Fruit fly (Drosophila melanogaster) whole organism, embryonic: ENCODE measurements around the gene ebd1.

Experiments
- Abd-B ChIP-seq: fragments of 200-800 bp; sonication (Bioruptor generic); optimal IDR thresholded peaks from 2 replicates; lab custom pipeline; 2018; ENCODE audit warnings: missing biosample characterization, mild to moderate bottlenecking, missing genetic modification characterization, moderate library complexity
- Bgb ChIP-seq: fragments of 200-800 bp; sonication (Bioruptor generic); IDR thresholded peaks from 2 replicates; pipeline ENCODE4 v1.3.6; 2022; ENCODE audit warnings: missing biosample characterization, missing genetic modification characterization; ENCODE audit not compliant: partially characterized antibody
- CG10274 ChIP-seq: fragments of 200-800 bp; sonication (Bioruptor generic); optimal IDR thresholded peaks from 3 replicates; lab custom pipeline; 2017; ENCODE audit warnings: missing biosample characterization, mild to moderate bottlenecking, missing genetic modification characterization
- CG12299 ChIP-seq: fragments of 200-800 bp; sonication (Bioruptor generic); optimal IDR thresholded peaks from 2 replicates; lab custom pipeline; 2018; ENCODE audit warnings: missing biosample characterization, mild to moderate bottlenecking, missing genetic modification characterization
- CG13894 ChIP-seq: fragments of 200-800 bp; sonication (Bioruptor generic); optimal IDR thresholded peaks from 3 replicates; lab custom pipeline; 2018; ENCODE audit warnings: missing biosample characterization, mild to moderate bottlenecking, missing genetic modification characterization, moderate library complexity
- CG15073 ChIP-seq: fragments of 200-800 bp; sonication (Bioruptor generic); optimal IDR thresholded peaks from 2 replicates; lab custom pipeline; 2016; ENCODE audit warnings: missing biosample characterization, missing genetic modification characterization
- CG1602 ChIP-seq: fragments of 200-800 bp; sonication (Bioruptor generic); optimal IDR thresholded peaks from 3 replicates; lab custom pipeline; 2016; ENCODE audit warnings: missing biosample characterization, missing genetic modification characterization
- CG18011 ChIP-seq: fragments of 200-800 bp; sonication (Bioruptor generic); optimal IDR thresholded peaks from 2 replicates; lab custom pipeline; 2017; ENCODE audit warnings: missing biosample characterization, missing genetic modification characterization, mild to moderate bottlenecking, moderate library complexity, missing genotype
- CG31224 ChIP-seq: fragments of 200-800 bp; sonication (Bioruptor generic); IDR thresholded peaks from 2 replicates; pipeline ENCODE4 v1.3.6; 2022; ENCODE audit warnings: missing biosample characterization, missing genetic modification characterization
- CG32772 ChIP-seq: fragments of 200-800 bp; sonication (Bioruptor generic); IDR thresholded peaks from 2 replicates; pipeline ENCODE4 v1.3.6; 2022; ENCODE audit warnings: missing biosample characterization, missing genetic modification characterization
- CG34422 ChIP-seq: fragments of 200-800 bp; sonication (Bioruptor generic); IDR thresholded peaks from 3 replicates; pipeline ENCODE4 v1.3.6; 2022; ENCODE audit warnings: missing biosample characterization, missing genetic modification characterization
- CG42726 ChIP-seq: fragments of 200-800 bp; sonication (Bioruptor generic); IDR thresholded peaks from 2 replicates; pipeline ENCODE4 v1.3.6; 2022; ENCODE audit warnings: missing biosample characterization, missing genetic modification characterization; ENCODE audit not compliant: partially characterized antibody
- CG7839 ChIP-seq: fragments of 200-800 bp; sonication (Bioruptor generic); optimal IDR thresholded peaks from 3 replicates; lab custom pipeline; 2018; ENCODE audit warnings: missing biosample characterization, mild to moderate bottlenecking, missing genetic modification characterization, moderate library complexity
- CG7963 ChIP-seq: fragments of 200-800 bp; sonication (Bioruptor generic); IDR thresholded peaks from 3 replicates; pipeline ENCODE4 v1.3.6; 2022; ENCODE audit warnings: missing biosample characterization, missing genetic modification characterization; ENCODE audit not compliant: partially characterized antibody
- CG8388 ChIP-seq: fragments of 200-800 bp; sonication (Bioruptor generic); optimal IDR thresholded peaks from 2 replicates; lab custom pipeline; 2019; ENCODE audit warnings: missing biosample characterization, mild to moderate bottlenecking, missing genetic modification characterization, moderate library complexity
- CG8944 ChIP-seq: fragments of 200-800 bp; sonication (Bioruptor generic); optimal IDR thresholded peaks from 3 replicates; lab custom pipeline; 2016; ENCODE audit warnings: missing biosample characterization, missing genetic modification characterization
- CG9932 ChIP-seq: fragments of 200-800 bp; sonication (Bioruptor generic); IDR thresholded peaks from 2 replicates; pipeline ENCODE4 v1.3.6; 2022; ENCODE audit warnings: missing biosample characterization, missing genetic modification characterization
- CkIIα-i1 ChIP-seq: fragments of 200-800 bp; sonication (Bioruptor generic); IDR thresholded peaks from 2 replicates; pipeline ENCODE4 v1.3.6; 2022; ENCODE audit warnings: missing biosample characterization, missing genetic modification characterization
- D ChIP-seq, 2 experiments: fragments of 200-800 bp in 1 of 2; fragments of >200 bp in 1 of 2; sonication (Bioruptor generic) in 1 of 2; optimal IDR thresholded peaks; 2 replicates in 1 of 2; 3 replicates in 1 of 2; lab custom pipeline; 2017; ENCODE audit warnings: mild to moderate bottlenecking in 1 of 2, missing biosample characterization in 1 of 2, missing genetic modification characterization in 1 of 2, missing genetic modification reagents in 1 of 2
- Ets65A ChIP-seq: fragments of 200-800 bp; sonication (Bioruptor generic); peaks from one replicate; lab custom pipeline; 2016; ENCODE audit warnings: missing biosample characterization, missing genetic modification characterization
- HLH4C ChIP-seq: fragments of 200-800 bp; sonication (Bioruptor generic); IDR thresholded peaks from 3 replicates; pipeline ENCODE4 v1.3.6; 2022; ENCODE audit warnings: missing biosample characterization, missing genetic modification characterization; ENCODE audit not compliant: partially characterized antibody
- Hr51 ChIP-seq, 2 experiments: fragments of 200-800 bp; sonication (Bioruptor generic); optimal IDR thresholded peaks; 2 replicates in 1 of 2; 3 replicates in 1 of 2; lab custom pipeline; 2016 to 2018; ENCODE audit warnings: missing biosample characterization in 2 of 2, missing genetic modification characterization in 2 of 2, mild to moderate bottlenecking in 1 of 2, moderate library complexity in 1 of 2
- Lpt ChIP-seq: fragments of >200 bp; optimal IDR thresholded peaks from 2 replicates; lab custom pipeline; 2018; ENCODE audit warnings: missing biosample characterization, missing genetic modification characterization
- Mad ChIP-seq: fragments of 200-800 bp; sonication (Bioruptor generic); optimal IDR thresholded peaks from 2 replicates; lab custom pipeline; 2016; ENCODE audit warnings: missing biosample characterization, missing genetic modification characterization
- NFAT ChIP-seq: fragments of 200-800 bp; sonication (Bioruptor generic); IDR thresholded peaks from 2 replicates; pipeline ENCODE4 v1.3.6; 2022; ENCODE audit warnings: missing biosample characterization, missing genetic modification characterization
- Nf-YA ChIP-seq: fragments of 200-800 bp; sonication (Bioruptor generic); IDR thresholded peaks from 2 replicates; pipeline ENCODE4 v1.3.6; 2022; ENCODE audit warnings: missing biosample characterization, missing genetic modification characterization
- Opbp ChIP-seq: fragments of 200-800 bp; sonication (Bioruptor generic); IDR thresholded peaks from 3 replicates; pipeline ENCODE4 v1.3.6; 2022; ENCODE audit warnings: missing biosample characterization, missing genetic modification characterization; ENCODE audit not compliant: partially characterized antibody
- ato ChIP-seq: fragments of 200-800 bp; sonication (Bioruptor generic); IDR thresholded peaks from 2 replicates; pipeline ENCODE4 v1.3.6; 2022; ENCODE audit warnings: missing biosample characterization, missing genetic modification characterization; ENCODE audit not compliant: partially characterized antibody
- br ChIP-seq: fragments of >200 bp; optimal IDR thresholded peaks from 2 replicates; lab custom pipeline; 2017
- bsh ChIP-seq, 2 experiments: fragments of 200-800 bp; sonication (Bioruptor generic); optimal IDR thresholded peaks; 2 replicates each; lab custom pipeline; 2017 to 2018; ENCODE audit warnings: mild to moderate bottlenecking in 2 of 2, missing biosample characterization in 2 of 2, missing genetic modification characterization in 2 of 2, moderate library complexity in 1 of 2
- cato ChIP-seq: fragments of 200-800 bp; sonication (Bioruptor generic); optimal IDR thresholded peaks from 2 replicates; lab custom pipeline; 2016; ENCODE audit warnings: missing biosample characterization, missing genetic modification characterization, borderline replicate concordance
- cg ChIP-seq: fragments of 200-800 bp; sonication (Bioruptor generic); optimal IDR thresholded peaks from 3 replicates; lab custom pipeline; 2019; ENCODE audit warnings: missing biosample characterization, mild to moderate bottlenecking, missing genetic modification characterization, moderate library complexity
- chn ChIP-seq: fragments of 200-800 bp; sonication (Bioruptor generic); optimal IDR thresholded peaks from 2 replicates; lab custom pipeline; 2016; ENCODE audit warnings: missing biosample characterization, missing genetic modification characterization
- croc ChIP-seq: fragments of 200-800 bp; sonication (Bioruptor generic); conservative IDR thresholded peaks from 3 replicates; pipeline ENCODE4 v1.3.6; 2022; ENCODE audit warnings: missing biosample characterization, missing genetic modification characterization
- cwo ChIP-seq: fragments of 200-800 bp; sonication (Bioruptor generic); optimal IDR thresholded peaks from 3 replicates; lab custom pipeline; 2017; ENCODE audit warnings: missing biosample characterization, missing genetic modification characterization, mild to moderate bottlenecking, moderate library complexity, missing genetic modification reagents
- ems ChIP-seq: fragments of 200-800 bp; sonication (Bioruptor generic); optimal IDR thresholded peaks from 3 replicates; lab custom pipeline; 2016; ENCODE audit warnings: missing biosample characterization, missing genetic modification characterization
- exex ChIP-seq: fragments of 200-800 bp; sonication (Bioruptor generic); optimal IDR thresholded peaks from 4 replicates; lab custom pipeline; 2018; ENCODE audit warnings: missing biosample characterization, mild to moderate bottlenecking, missing genetic modification characterization, moderate library complexity
- fd102C ChIP-seq: fragments of 200-800 bp; sonication (Bioruptor generic); optimal IDR thresholded peaks from 2 replicates; lab custom pipeline; 2018; ENCODE audit warnings: missing biosample characterization, mild to moderate bottlenecking, missing genetic modification characterization, moderate library complexity
- gsb-n ChIP-seq: fragments of 200-800 bp; sonication (Bioruptor generic); optimal IDR thresholded peaks from 3 replicates; lab custom pipeline; 2018; ENCODE audit warnings: missing biosample characterization, mild to moderate bottlenecking, missing genetic modification characterization
- insv ChIP-seq, 2 experiments: fragments of 200-800 bp; sonication (Bioruptor generic); optimal IDR thresholded peaks; 3 replicates each; lab custom pipeline; 2016 to 2018; ENCODE audit warnings: missing biosample characterization in 2 of 2, missing genetic modification characterization in 2 of 2
- jing ChIP-seq: fragments of 200-800 bp; sonication (Bioruptor generic); optimal IDR thresholded peaks from 2 replicates; lab custom pipeline; 2018; ENCODE audit warnings: missing biosample characterization, mild to moderate bottlenecking, missing genetic modification characterization
- luna ChIP-seq: fragments of 200-800 bp; sonication (Bioruptor generic); optimal IDR thresholded peaks from 2 replicates; lab custom pipeline; 2016; ENCODE audit warnings: missing biosample characterization, missing genetic modification characterization
- repo ChIP-seq: fragments of 200-800 bp; sonication (Bioruptor generic); optimal IDR thresholded peaks from 2 replicates; lab custom pipeline; 2016; ENCODE audit warnings: missing biosample characterization, missing genetic modification characterization
- sd ChIP-seq: fragments of 200-800 bp; sonication (Bioruptor generic); optimal IDR thresholded peaks from 3 replicates; lab custom pipeline; 2018; ENCODE audit warnings: missing biosample characterization, mild to moderate bottlenecking, missing genetic modification characterization, moderate library complexity
- sqz ChIP-seq: fragments of 200-800 bp; sonication (Bioruptor generic); optimal IDR thresholded peaks from 3 replicates; lab custom pipeline; 2018; ENCODE audit warnings: missing biosample characterization, mild to moderate bottlenecking, missing genetic modification characterization
- stwl ChIP-seq: fragments of 200-800 bp; sonication (Bioruptor generic); optimal IDR thresholded peaks from 3 replicates; lab custom pipeline; 2018; ENCODE audit warnings: missing biosample characterization, mild to moderate bottlenecking, missing genetic modification characterization, moderate library complexity
- tll ChIP-seq, 2 experiments: fragments of 200-800 bp in 1 of 2; fragments of >200 bp in 1 of 2; sonication (Bioruptor generic) in 1 of 2; optimal IDR thresholded peaks; 2 replicates each; lab custom pipeline; 2017 to 2019; ENCODE audit warnings: missing biosample characterization in 2 of 2, missing genetic modification characterization in 2 of 2, mild to moderate bottlenecking in 1 of 2, moderate library complexity in 1 of 2
- z ChIP-seq: fragments of 200-800 bp; sonication (Bioruptor generic); IDR thresholded peaks from 3 replicates; pipeline ENCODE4 v1.3.6; 2022; ENCODE audit warnings: missing biosample characterization, missing genetic modification characterization

ebd1 gene

DNA sequence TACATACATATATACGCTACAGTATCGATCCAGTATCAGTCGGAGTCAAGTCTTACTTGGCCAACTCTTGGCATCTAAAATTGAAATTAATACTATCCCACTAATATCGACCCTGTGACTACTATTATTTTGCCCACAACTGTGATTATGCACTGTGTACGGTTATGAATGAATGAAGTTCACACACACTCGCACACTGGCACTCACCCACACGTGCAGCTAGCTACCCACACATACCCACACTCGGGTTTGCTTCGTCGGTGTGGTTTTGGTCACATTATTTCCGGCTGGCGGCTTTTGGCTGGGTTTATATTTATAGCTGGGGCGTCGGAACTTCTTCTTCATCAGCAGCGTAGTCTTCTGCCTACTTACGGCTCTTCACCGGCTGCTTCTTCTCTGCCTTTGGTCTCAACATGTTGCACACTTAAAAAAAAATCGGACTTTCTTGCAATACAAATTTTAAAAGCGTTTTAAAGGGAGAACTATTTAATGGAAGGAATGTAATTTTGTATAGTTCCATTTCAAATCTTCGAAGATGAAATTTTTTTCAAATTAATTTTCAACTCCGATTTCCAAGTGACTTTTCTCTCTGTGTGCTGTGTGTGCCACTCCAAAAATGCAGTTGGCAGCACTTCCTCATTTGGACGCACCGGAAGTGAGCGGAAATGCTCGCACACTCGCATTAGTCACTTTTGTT is 50.9 kb downstream of the ebd1 start (continued):
- TF ChIP-seq CG7839 (peak; percentile 92), CG31224 (GFP tag; lab: Robert Waterston, UW) (peak; percentile 65), ato (GFP tag; lab: Robert Waterston, UW) (no peak), bsh (GFP tag; optimal IDR thresholded peaks at IDR 0.05; lab: Kevin White, UChicago) (peak; percentile 70 to 98), cwo (GFP tag; lab: Kevin White, UChicago) (peak; percentile 39), cato (peak; percentile 90), exex (tag; lab: Kevin White, UChicago) (no peak), CG34422 (GFP tag; lab: Robert Waterston, UW) (peak; percentile 91), D (optimal IDR thresholded peaks at IDR 0.05; lab: Kevin White, UChicago) (no peak), D (GFP tag; optimal IDR thresholded peaks at IDR 0.05; lab: Kevin White, UChicago) (peak; percentile 95), stwl (tag; lab: Kevin White, UChicago) (peak; percentile 59), sqz (peak; percentile 92), Ets65A (GFP tag; lab: Kevin White, UChicago) (peak; percentile 99), repo (GFP tag; lab: Kevin White, UChicago) (peak; percentile 92), NFAT (peak; percentile 48; the same call in 1 of the 2 replicates), gsb-n (peak; percentile 94), CG7963 (GFP tag; lab: Robert Waterston, UW) (no peak), Hr51 (GFP tag; optimal IDR thresholded peaks at IDR 0.05; lab: Kevin White, UChicago) (peak; percentile 79 to 91), CG32772 (GFP tag; lab: Robert Waterston, UW) (peak; percentile 93), ems (GFP tag; lab: Kevin White, UChicago) (peak; percentile 90), HLH4C (GFP tag; lab: Robert Waterston, UW) (no peak), luna (no peak), CG12299 (tag; lab: Kevin White, UChicago) (peak; percentile 83), cg (GFP tag; lab: Kevin White, UChicago) (peak; percentile 65), fd102C (GFP tag; lab: Kevin White, UChicago) (peak; percentile 90), Opbp (no peak), tll (GFP tag; optimal IDR thresholded peaks at IDR 0.05; lab: Kevin White, UChicago) (peak in 1 of 2 experiments; percentile 12), CG1602 (GFP tag; lab: Kevin White, UChicago) (peak; percentile 92), br (lab: Kevin White, UChicago) (no peak), CG8944 (GFP tag; lab: Kevin White, UChicago) (peak; percentile 91), Lpt (GFP tag; lab: Kevin White, UChicago) (no peak), sd (tag; lab: Kevin White, UChicago) (no peak), CG15073 (GFP tag; lab: Kevin White, UChicago) (peak; percentile 77), CG18011 (peak; percentile 66), chn (GFP tag; lab: Kevin White, UChicago) (peak; percentile 91), jing (GFP tag; lab: Kevin White, UChicago) (peak; percentile 88), CG13894 (tag; lab: Kevin White, UChicago) (no peak), Bgb (GFP tag; lab: Robert Waterston, UW) (no peak), CkIIα-i1 (GFP tag; lab: Robert Waterston, UW) (peak; percentile 71), Mad (peak; percentile 82), Abd-B (GFP tag; lab: Kevin White, UChicago) (peak; percentile 88), CG42726 (GFP tag; lab: Robert Waterston, UW) (no peak), CG8388 (GFP tag; lab: Kevin White, UChicago) (peak; percentile 95), CG9932 (GFP tag; lab: Robert Waterston, UW) (peak; percentile 43), insv (GFP tag; optimal IDR thresholded peaks at IDR 0.05; lab: Kevin White, UChicago) (peak; percentile 27 to 59), croc (peak; percentile 92), CG10274 (peak; percentile 73), z (0 out of 3 replicates have a peak, but pooled peaks have one; percentile 7), Nf-YA (peak; percentile 87)
